Fruit fly (Drosophila melanogaster) whole organism, pupa: Measurements from ENCODE around the gene CG32228.

Source experiments
- CG10348 ChIP-seq: fragments of 200-800 bp; sonication (Bioruptor generic); IDR thresholded peaks from 2 replicates; pipeline ENCODE4 v1.3.6; 2022; ENCODE audit warnings: missing biosample characterization, missing genetic modification characterization
- CG12605 ChIP-seq: fragments of 200-800 bp; sonication (Bioruptor generic); IDR thresholded peaks from 2 replicates; pipeline ENCODE4 v1.3.6; 2022; ENCODE audit warnings: missing biosample characterization, missing genetic modification characterization
- CG13204 ChIP-seq: fragments of 200-800 bp; sonication (Bioruptor generic); optimal IDR thresholded peaks from 2 replicates; lab custom pipeline; 2018; ENCODE audit warnings: missing biosample characterization, mild to moderate bottlenecking, missing genetic modification characterization, moderate library complexity
- CG14655 ChIP-seq: fragments of 200-800 bp; sonication (Bioruptor generic); optimal IDR thresholded peaks from 3 replicates; lab custom pipeline; 2017; ENCODE audit warnings: mild to moderate bottlenecking, missing biosample characterization, missing genetic modification reagents, missing genetic modification characterization
- CG15710 ChIP-seq: fragments of 200-800 bp; sonication (Bioruptor generic); optimal IDR thresholded peaks from 2 replicates; lab custom pipeline; 2018; ENCODE audit warnings: missing biosample characterization, mild to moderate bottlenecking, missing genetic modification characterization, moderate library complexity
- CG17806 ChIP-seq: fragments of 200-800 bp; sonication (Bioruptor generic); optimal IDR thresholded peaks from 2 replicates; lab custom pipeline; 2018; ENCODE audit warnings: missing biosample characterization, mild to moderate bottlenecking, missing genetic modification characterization, moderate library complexity
- CG32121 ChIP-seq: fragments of 200-800 bp; sonication (Bioruptor generic); IDR thresholded peaks from 2 replicates; pipeline ENCODE4 v1.3.6; 2022; ENCODE audit warnings: missing biosample characterization, missing genetic modification characterization
- CG34367 ChIP-seq: fragments of 200-800 bp; sonication (Bioruptor generic); optimal IDR thresholded peaks from 2 replicates; lab custom pipeline; 2018; ENCODE audit warnings: missing biosample characterization, mild to moderate bottlenecking, missing genetic modification characterization
- CG4496 ChIP-seq: fragments of 200-800 bp; sonication (Bioruptor generic); IDR thresholded peaks from 3 replicates; pipeline ENCODE4 v1.3.6; 2022; ENCODE audit warnings: missing biosample characterization, missing genetic modification characterization
- CG8159 ChIP-seq: fragments of 200-800 bp; sonication (Bioruptor generic); optimal IDR thresholded peaks from 3 replicates; lab custom pipeline; 2018; ENCODE audit warnings: missing biosample characterization, mild to moderate bottlenecking, missing genetic modification characterization, moderate library complexity
- CG8301 ChIP-seq: fragments of 200-800 bp; sonication (Bioruptor generic); optimal IDR thresholded peaks from 2 replicates; lab custom pipeline; 2018; ENCODE audit warnings: missing biosample characterization, mild to moderate bottlenecking, missing genetic modification characterization
- CG9948 ChIP-seq: fragments of 200-800 bp; sonication (Bioruptor generic); optimal IDR thresholded peaks from 2 replicates; lab custom pipeline; 2018; ENCODE audit warnings: missing biosample characterization, mild to moderate bottlenecking, missing genetic modification characterization, moderate library complexity
- D1 ChIP-seq: fragments of 200-800 bp; sonication (Bioruptor generic); optimal IDR thresholded peaks from 2 replicates; lab custom pipeline; 2018; ENCODE audit warnings: missing biosample characterization, mild to moderate bottlenecking, missing genetic modification characterization, moderate library complexity
- EcR ChIP-seq: fragments of 200-800 bp; sonication (Bioruptor generic); optimal IDR thresholded peaks from 3 replicates; lab custom pipeline; 2019; ENCODE audit warnings: missing biosample characterization, missing genetic modification characterization, mild to moderate bottlenecking, moderate library complexity, missing genetic modification reagents
- Ets98B ChIP-seq: fragments of 200-800 bp; sonication (Bioruptor generic); IDR thresholded peaks from 2 replicates; pipeline ENCODE4 v1.3.6; 2022; ENCODE audit warnings: missing biosample characterization, missing genetic modification characterization
- Pif1A ChIP-seq: fragments of 200-800 bp; sonication (Bioruptor generic); optimal IDR thresholded peaks from 3 replicates; lab custom pipeline; 2016; ENCODE audit warnings: missing biosample characterization, missing genetic modification characterization
- Pif1B ChIP-seq: fragments of 200-800 bp; sonication (Bioruptor generic); optimal IDR thresholded peaks from 3 replicates; lab custom pipeline; 2016; ENCODE audit warnings: missing biosample characterization, missing genetic modification characterization
- Snoo ChIP-seq: fragments of 200-800 bp; sonication (Bioruptor generic); optimal IDR thresholded peaks from 3 replicates; lab custom pipeline; 2017; ENCODE audit warnings: missing biosample characterization, mild to moderate bottlenecking, missing genetic modification characterization, inconsistent platforms
- fd96Ca ChIP-seq: fragments of 200-800 bp; sonication (Bioruptor generic); IDR thresholded peaks from 3 replicates; pipeline ENCODE4 v1.3.6; 2022; ENCODE audit warnings: missing biosample characterization, missing genetic modification characterization
- gl ChIP-seq: fragments of 200-800 bp; sonication (Bioruptor generic); optimal IDR thresholded peaks from 2 replicates; lab custom pipeline; 2018; ENCODE audit warnings: missing biosample characterization, mild to moderate bottlenecking, missing genetic modification characterization
- rn ChIP-seq: fragments of 200-800 bp; sonication (Bioruptor generic); IDR thresholded peaks from 2 replicates; pipeline ENCODE4 v1.3.6; 2022; ENCODE audit warnings: missing biosample characterization, missing genetic modification characterization

CG32228 gene

dm6 chr3L:20241987-20242982 is 23.3 kb upstream of the CG32228 start:
- TF ChIP-seq CG17806 (tag; lab: Kevin White, UChicago), result peak; percentile 19
- TF ChIP-seq CG34367 (tag; lab: Kevin White, UChicago), result peak; percentile 29
- no peak for TF ChIP-seq CG10348 (GFP tag; lab: Robert Waterston, UW)
- TF ChIP-seq gl (tag; lab: Kevin White, UChicago), result no peak
- no peak for TF ChIP-seq fd96Ca
- TF ChIP-seq CG9948 (tag; lab: Kevin White, UChicago), result peak; percentile 47
- peak; percentile 61; the same call in 1 of the 2 replicates for TF ChIP-seq CG32121 (GFP tag; lab: Robert Waterston, UW)
- TF ChIP-seq rn (GFP tag; lab: Robert Waterston, UW), result 0 out of 2 replicates have a peak, but pooled peaks have one; percentile 10
- TF ChIP-seq CG14655 (GFP tag; lab: Kevin White, UChicago), result no peak
- TF ChIP-seq CG15710, result peak; percentile 48
- TF ChIP-seq CG13204 (GFP tag; lab: Kevin White, UChicago), result no peak
- peak; percentile 50; the same call in 1 of the 2 replicates for TF ChIP-seq Ets98B (GFP tag; lab: Robert Waterston, UW)
- TF ChIP-seq Pif1B, result peak; percentile 39
- peak; percentile 15 for TF ChIP-seq CG8301 (tag; lab: Kevin White, UChicago)
- TF ChIP-seq CG8159, result peak; percentile 53
- TF ChIP-seq CG12605 (GFP tag; lab: Robert Waterston, UW), result no peak; the same call in none of the 2 replicates
- TF ChIP-seq Pif1A (GFP tag; lab: Kevin White, UChicago), result no peak
- no peak for TF ChIP-seq EcR (GFP tag; lab: Kevin White, UChicago)
- TF ChIP-seq Snoo (tag; lab: Kevin White, UChicago), result peak; percentile 45
- TF ChIP-seq D1 (tag; lab: Kevin White, UChicago), result no peak
- TF ChIP-seq CG4496 (GFP tag; lab: Robert Waterston, UW), result peak; percentile 81
- TF ChIP-seq, all 21 proteins: peak for 12

DNA sequence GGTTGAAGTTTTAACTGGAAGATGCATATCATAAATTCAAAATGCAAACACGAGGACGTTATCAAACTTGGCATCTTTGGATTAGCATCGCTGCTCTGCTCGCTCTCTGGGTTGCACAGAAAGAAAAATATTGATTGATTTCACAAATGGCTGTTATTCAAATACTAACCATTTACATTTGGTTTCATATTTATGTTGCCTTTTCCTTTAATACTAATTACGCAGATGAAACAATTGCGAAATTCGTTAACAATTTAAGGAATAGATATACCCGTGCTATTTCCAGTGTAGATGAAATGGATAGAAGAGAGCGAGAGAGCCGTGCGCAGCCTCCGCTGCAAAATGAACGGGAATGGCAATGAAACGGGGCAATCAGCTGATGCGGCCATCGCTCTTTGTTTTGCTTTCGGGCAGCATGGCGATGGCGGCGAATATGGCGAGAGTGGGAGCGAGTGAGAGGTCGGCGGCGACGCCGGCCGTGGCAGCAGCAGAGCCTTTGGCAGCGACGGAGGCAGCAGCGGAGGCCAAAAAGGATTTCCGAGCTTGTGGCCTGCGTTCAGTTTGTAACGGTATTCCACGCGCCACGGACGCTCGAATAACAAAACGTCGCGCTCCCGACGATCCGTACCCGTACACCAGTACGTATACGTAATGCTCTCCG is 18.0 kb upstream of the CG32228 start, which contains the start of gene rdgC:
Gene rdgC (plus strand): TSS at position 568 of the 661 bp plus-strand sequence.
- TF ChIP-seq D1 (tag; lab: Kevin White, UChicago), result peak; percentile 64
- TF ChIP-seq Snoo (tag; lab: Kevin White, UChicago), result peak; percentile 83
- TF ChIP-seq CG34367 (tag; lab: Kevin White, UChicago), result peak; percentile 89
- peak; percentile 93 for TF ChIP-seq fd96Ca
- TF ChIP-seq rn (GFP tag; lab: Robert Waterston, UW), result peak; percentile 86
- TF ChIP-seq CG15710, result peak; percentile 89
- peak; percentile 96 for TF ChIP-seq CG32121 (GFP tag; lab: Robert Waterston, UW)
- peak; percentile 78 for TF ChIP-seq gl (tag; lab: Kevin White, UChicago)
- peak; percentile 94 for TF ChIP-seq CG12605 (GFP tag; lab: Robert Waterston, UW)
- peak; percentile 69 for TF ChIP-seq CG10348 (GFP tag; lab: Robert Waterston, UW)
- TF ChIP-seq Ets98B (GFP tag; lab: Robert Waterston, UW), result peak; percentile 97
- peak; percentile 98 for TF ChIP-seq CG4496 (GFP tag; lab: Robert Waterston, UW)
- TF ChIP-seq EcR (GFP tag; lab: Kevin White, UChicago), result no peak
- TF ChIP-seq Pif1A (GFP tag; lab: Kevin White, UChicago), result peak; percentile 92
- peak; percentile 91 for TF ChIP-seq CG17806 (tag; lab: Kevin White, UChicago)
- peak; percentile 93 for TF ChIP-seq CG8159
- TF ChIP-seq CG9948 (tag; lab: Kevin White, UChicago), result peak; percentile 87
- peak; percentile 89 for TF ChIP-seq CG14655 (GFP tag; lab: Kevin White, UChicago)
- TF ChIP-seq CG8301 (tag; lab: Kevin White, UChicago), result peak; percentile 92
- TF ChIP-seq Pif1B, result peak; percentile 79
- TF ChIP-seq CG13204 (GFP tag; lab: Kevin White, UChicago), result peak; percentile 12

- no peak for TF ChIP-seq CG32121 (GFP tag; lab: Robert Waterston, UW)
- no peak for TF ChIP-seq fd96Ca
- no peak for TF ChIP-seq CG10348 (GFP tag; lab: Robert Waterston, UW)
- TF ChIP-seq CG9948 (tag; lab: Kevin White, UChicago), result no peak
- TF ChIP-seq CG34367 (tag; lab: Kevin White, UChicago), result no peak
- no peak for TF ChIP-seq CG17806 (tag; lab: Kevin White, UChicago)
- TF ChIP-seq CG4496 (GFP tag; lab: Robert Waterston, UW), result no peak
- no peak for TF ChIP-seq EcR (GFP tag; lab: Kevin White, UChicago)
- no peak for TF ChIP-seq CG15710
- no peak for TF ChIP-seq CG8159
- no peak for TF ChIP-seq CG13204 (GFP tag; lab: Kevin White, UChicago)
- no peak for TF ChIP-seq Pif1A (GFP tag; lab: Kevin White, UChicago)
- no peak for TF ChIP-seq Pif1B
- TF ChIP-seq CG14655 (GFP tag; lab: Kevin White, UChicago), result no peak
- no peak for TF ChIP-seq CG8301 (tag; lab: Kevin White, UChicago)
- TF ChIP-seq CG12605 (GFP tag; lab: Robert Waterston, UW), result no peak
- TF ChIP-seq rn (GFP tag; lab: Robert Waterston, UW), result no peak
- TF ChIP-seq gl (tag; lab: Kevin White, UChicago), result no peak
- no peak for TF ChIP-seq Snoo (tag; lab: Kevin White, UChicago)
Observed at dm6 chr3L:20275235-20275634, 9.6 kb downstream of the CG32228 start, which contains the start of gene CG17122. CG17122 (minus strand) TSS chr3L:20275335.

DNA sequence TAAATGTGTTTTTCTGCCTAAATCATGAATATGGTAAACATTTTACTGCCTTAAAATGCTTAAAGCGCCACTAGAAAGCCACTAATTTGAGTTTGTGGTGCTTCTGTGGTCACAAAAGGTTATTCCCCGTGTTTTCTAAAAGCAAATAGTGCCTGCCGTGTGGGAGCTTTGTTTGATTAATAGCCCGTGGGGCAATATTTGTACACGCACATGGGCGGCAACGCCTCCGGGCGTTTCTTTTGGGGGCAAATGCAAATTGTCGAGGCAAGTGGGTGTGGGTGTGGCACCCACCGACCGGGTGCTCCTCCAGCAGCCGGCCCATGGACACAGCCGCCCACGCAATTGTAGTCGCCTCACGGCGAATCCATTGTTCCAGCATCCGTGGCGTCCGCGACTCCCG is 10.3 kb downstream of the CG32228 start:
- no peak for TF ChIP-seq rn (GFP tag; lab: Robert Waterston, UW)
- no peak for TF ChIP-seq CG8159
- no peak for TF ChIP-seq CG15710
- no peak for TF ChIP-seq fd96Ca
- no peak for TF ChIP-seq CG12605 (GFP tag; lab: Robert Waterston, UW)
- no peak for TF ChIP-seq CG4496 (GFP tag; lab: Robert Waterston, UW)
- no peak for TF ChIP-seq Pif1B
- TF ChIP-seq Pif1A (GFP tag; lab: Kevin White, UChicago), result no peak
- TF ChIP-seq CG17806 (tag; lab: Kevin White, UChicago), result no peak
- no peak for TF ChIP-seq gl (tag; lab: Kevin White, UChicago)
- TF ChIP-seq CG14655 (GFP tag; lab: Kevin White, UChicago), result no peak
- no peak for TF ChIP-seq Ets98B (GFP tag; lab: Robert Waterston, UW)
- TF ChIP-seq CG32121 (GFP tag; lab: Robert Waterston, UW), result no peak
- TF ChIP-seq CG8301 (tag; lab: Kevin White, UChicago), result no peak
- no peak for TF ChIP-seq Snoo (tag; lab: Kevin White, UChicago)
- no peak for TF ChIP-seq CG9948 (tag; lab: Kevin White, UChicago)
- TF ChIP-seq EcR (GFP tag; lab: Kevin White, UChicago), result no peak
- TF ChIP-seq CG10348 (GFP tag; lab: Robert Waterston, UW), result no peak
- no peak for TF ChIP-seq CG34367 (tag; lab: Kevin White, UChicago)
